Fruit fly (Drosophila melanogaster): ENCODE results near the gene CG7920.

dm6 chr3R:29982027-29982426, 33.1 kb downstream of the CG7920 start:
- TF ChIP-seq CTCF (optimal IDR thresholded peaks at IDR 0.05), result no peak
- TF ChIP-seq CG8478 (optimal IDR thresholded peaks at IDR 0.05), result no peak
